Fruit fly (Drosophila melanogaster): ENCODE measurements around the gene MED30.

MED30 gene

DNA sequence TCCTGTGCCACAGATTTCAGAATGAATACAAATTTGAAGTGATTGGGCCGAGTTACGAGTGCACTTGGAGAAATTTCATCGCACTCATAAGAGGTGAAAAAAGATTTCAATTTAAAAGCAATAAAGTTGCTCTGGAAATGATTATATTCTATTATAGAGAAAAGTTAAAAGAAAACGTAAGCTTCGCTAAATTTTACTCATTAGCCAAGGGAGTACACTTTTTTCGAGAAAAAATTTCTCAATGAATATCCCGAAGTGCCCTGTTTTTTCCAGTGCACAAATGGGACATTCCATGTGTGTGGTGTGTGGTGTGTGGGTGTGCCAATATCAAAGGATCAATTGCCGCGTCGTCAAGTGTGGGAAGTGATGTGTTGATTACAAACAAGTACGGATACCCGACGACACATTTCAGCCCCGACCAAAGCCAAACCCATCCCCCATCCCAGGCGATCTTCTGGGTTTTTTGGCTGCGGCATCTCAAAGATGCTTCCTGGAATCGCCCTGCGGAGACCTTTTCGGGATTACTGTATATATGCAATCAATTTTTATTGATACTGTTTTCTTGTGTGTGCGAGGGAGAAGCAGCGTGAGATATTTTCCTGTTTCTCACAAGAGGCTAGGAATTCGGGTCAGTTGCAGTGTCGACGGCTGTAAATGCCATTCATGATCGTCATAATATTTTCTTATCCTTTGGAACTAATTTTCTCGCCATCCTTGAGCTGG, 40.1 kb downstream of the MED30 start:
- TF ChIP-seq Eip75B (GFP tag; optimal IDR thresholded peaks at IDR 0.05) (peak; percentile 3), svp (GFP tag) (peak; percentile 66), CG3919 (GFP tag; optimal IDR thresholded peaks at IDR 0.05) (peak; percentile 21), pdm3 (GFP tag; optimal IDR thresholded peaks at IDR 0.05) (peak; percentile 7), OdsH (GFP tag; optimal IDR thresholded peaks at IDR 0.05) (peak; percentile 25), CG10631 (GFP tag; optimal IDR thresholded peaks at IDR 0.05) (peak; percentile 15), CG34406 (GFP tag; optimal IDR thresholded peaks at IDR 0.05) (peak; percentile 17), Met (GFP tag; optimal IDR thresholded peaks at IDR 0.05) (peak; percentile 48), Sox102F (GFP tag; optimal IDR thresholded peaks at IDR 0.05) (no peak), salr (GFP tag; optimal IDR thresholded peaks at IDR 0.05) (no peak), Hr38 (GFP tag; optimal IDR thresholded peaks at IDR 0.05) (no peak), ss (GFP tag; optimal IDR thresholded peaks at IDR 0.05) (no peak), Eip78C (GFP tag) (peak; percentile 82), CG6163 (GFP tag; IDR thresholded peaks at IDR 0.05) (0 out of 3 replicates have a peak, but pooled peaks have one; percentile 16), Ets96B (tag; optimal IDR thresholded peaks at IDR 0.05) (no peak), Smox (GFP tag; optimal IDR thresholded peaks at IDR 0.05) (peak; percentile 20), esn (GFP tag; optimal IDR thresholded peaks at IDR 0.05) (peak; percentile 41), topi (GFP tag; optimal IDR thresholded peaks at IDR 0.05) (peak; percentile 39), CG32006 (GFP tag; optimal IDR thresholded peaks at IDR 0.05) (peak; percentile 40), Ets21C (GFP tag; optimal IDR thresholded peaks at IDR 0.05) (peak; percentile 16), achi (GFP tag; optimal IDR thresholded peaks at IDR 0.05) (peak; percentile 16), CG10669 (GFP tag; optimal IDR thresholded peaks at IDR 0.05) (no peak), CG8119 (GFP tag; IDR thresholded peaks at IDR 0.05) (peak; percentile 23; the same call in 1 of the 3 replicates), Hr39 (GFP tag; optimal IDR thresholded peaks at IDR 0.05) (peak; percentile 23), CG11294 (GFP tag; IDR thresholded peaks at IDR 0.05) (no peak), lz (GFP tag; optimal IDR thresholded peaks at IDR 0.05) (peak; percentile 38), CG31627 (GFP tag; optimal IDR thresholded peaks at IDR 0.05) (peak; percentile 30), cyc (GFP tag; optimal IDR thresholded peaks at IDR 0.05) (peak; percentile 27), Blimp-1 (GFP tag; optimal IDR thresholded peaks at IDR 0.05) (no peak), Hr4 (GFP tag; optimal IDR thresholded peaks at IDR 0.05) (peak; percentile 20), fd59A (GFP tag; optimal IDR thresholded peaks at IDR 0.05) (no peak), CG7368 (GFP tag; optimal IDR thresholded peaks at IDR 0.05) (no peak), vri (GFP tag; optimal IDR thresholded peaks at IDR 0.05) (no peak), Sox14 (GFP tag; optimal IDR thresholded peaks at IDR 0.05) (peak; percentile 32)

DNA sequence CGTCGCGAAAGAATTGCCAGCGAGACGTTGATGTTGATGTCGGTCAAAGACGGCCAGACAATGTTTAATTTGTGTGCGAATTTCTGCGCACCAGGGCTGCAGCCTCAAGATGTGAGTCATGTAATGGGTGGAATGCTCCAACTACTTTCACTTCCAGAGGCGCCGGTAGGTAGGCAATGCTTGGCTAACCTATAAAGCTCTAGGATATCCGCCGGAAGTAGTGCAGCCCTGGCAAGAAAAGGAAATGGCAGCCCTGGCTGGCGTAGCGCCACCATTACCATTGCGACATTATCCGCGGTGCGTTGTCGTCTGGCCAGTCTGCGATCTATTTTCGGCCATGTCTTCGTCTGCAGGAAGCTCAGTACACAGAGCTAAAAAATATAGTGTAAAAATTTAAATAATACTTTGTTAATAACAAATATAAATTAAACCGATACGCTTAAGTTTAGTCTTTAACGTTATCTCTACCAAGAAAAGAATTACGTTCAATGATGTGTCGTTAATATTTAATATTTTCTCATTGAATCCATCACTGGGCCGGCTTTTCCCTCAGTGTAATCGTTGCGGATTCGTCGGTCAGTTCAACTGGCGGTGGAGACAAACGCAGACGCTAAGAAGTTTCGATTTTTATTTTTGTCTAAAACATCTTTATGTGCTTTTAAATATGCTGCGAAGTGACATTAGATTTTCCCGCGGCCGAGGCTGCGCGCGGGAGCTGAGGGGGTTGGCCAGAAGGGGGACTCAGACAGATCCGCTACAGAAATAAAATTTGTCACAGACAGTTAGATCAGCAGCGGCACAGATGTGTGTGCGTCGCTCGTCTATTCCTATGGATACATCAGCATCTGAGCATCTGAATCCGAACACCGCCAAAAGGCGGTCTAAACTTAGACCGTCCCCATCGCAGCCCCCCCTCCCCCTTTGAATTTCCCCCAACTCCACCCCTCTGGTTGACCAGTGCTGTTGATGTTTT, 42.0 kb downstream of the MED30 start:
- peak; percentile 73 for TF ChIP-seq CG4318 (GFP tag; optimal IDR thresholded peaks at IDR 0.05)
- peak; percentile 65 for TF ChIP-seq Met (GFP tag; optimal IDR thresholded peaks at IDR 0.05)
- TF ChIP-seq CG34406 (GFP tag; optimal IDR thresholded peaks at IDR 0.05), result peak; percentile 38
- peak; percentile 44 for TF ChIP-seq CG3032 (tag; optimal IDR thresholded peaks at IDR 0.05)
- TF ChIP-seq pdm3 (GFP tag; optimal IDR thresholded peaks at IDR 0.05), result peak; percentile 69
- TF ChIP-seq CG6854 (GFP tag; optimal IDR thresholded peaks at IDR 0.05), result peak; percentile 84
- peak; percentile 58 for TF ChIP-seq acj6 (GFP tag; optimal IDR thresholded peaks at IDR 0.05)
- peak; percentile 37 for TF ChIP-seq CG10669 (GFP tag; optimal IDR thresholded peaks at IDR 0.05)
- peak; percentile 35 for TF ChIP-seq vri (GFP tag; optimal IDR thresholded peaks at IDR 0.05)
- peak; percentile 90 for TF ChIP-seq CG15336 (GFP tag; IDR thresholded peaks at IDR 0.05)
- peak; percentile 44 to 64 for TF ChIP-seq ss (GFP tag; optimal IDR thresholded peaks at IDR 0.05)
- TF ChIP-seq Lpt (GFP tag; optimal IDR thresholded peaks at IDR 0.05), result peak; percentile 72
- TF ChIP-seq Ets96B (tag; optimal IDR thresholded peaks at IDR 0.05), result peak; percentile 2
- TF ChIP-seq Eip93F (GFP tag; optimal IDR thresholded peaks at IDR 0.05), result no peak
- peak; percentile 39 for TF ChIP-seq CG11762 (GFP tag; optimal IDR thresholded peaks at IDR 0.05; ENCODE audit: insufficient read depth)
- peak; percentile 60 for TF ChIP-seq Sox102F (GFP tag; optimal IDR thresholded peaks at IDR 0.05)
- peak; percentile 65 for TF ChIP-seq CG16779 (tag; optimal IDR thresholded peaks at IDR 0.05)
- peak; percentile 57 for TF ChIP-seq Sox14 (GFP tag; optimal IDR thresholded peaks at IDR 0.05)
- peak; percentile 69 for TF ChIP-seq CG11294 (GFP tag; IDR thresholded peaks at IDR 0.05)
- peak; percentile 48 for TF ChIP-seq topi (GFP tag; optimal IDR thresholded peaks at IDR 0.05)
- peak; percentile 47 for TF ChIP-seq CG6792 (GFP tag; optimal IDR thresholded peaks at IDR 0.05)
- TF ChIP-seq Hr38 (GFP tag; optimal IDR thresholded peaks at IDR 0.05), result peak; percentile 45
- TF ChIP-seq esn (GFP tag; optimal IDR thresholded peaks at IDR 0.05), result peak; percentile 49
- TF ChIP-seq svp (GFP tag), result peak; percentile 67
- peak; percentile 39 to 52 for TF ChIP-seq salr (GFP tag; optimal IDR thresholded peaks at IDR 0.05)
- TF ChIP-seq CG10631 (GFP tag; optimal IDR thresholded peaks at IDR 0.05), result peak; percentile 52
- peak; percentile 80 for TF ChIP-seq net (GFP tag; optimal IDR thresholded peaks at IDR 0.05)

Data from whole organism, prepupa.